Worm (Caenorhabditis elegans) whole organism, mixed stage, embryonic: ENCODE data around the gene srx-33.

Source experiments
- ces-1 ChIP-seq: fragments of 150-350 bp; optimal IDR thresholded peaks from 2 replicates; lab custom pipeline; 2014; ENCODE audit warnings: missing biosample characterization, missing genetic modification reagents, missing genetic modification characterization
- elt-1 ChIP-seq: sonication (generic microtip); optimal IDR thresholded peaks from 2 replicates; lab custom pipeline; 2017; ENCODE audit warnings: missing genetic modification characterization, mild to moderate bottlenecking, missing compliant biosample characterization, antibody characterized with exemption, moderate library complexity, borderline replicate concordance; ENCODE audit not compliant: insufficient read depth
- ham-2 ChIP-seq: fragments of 200-800 bp; sonication (Bioruptor generic); optimal IDR thresholded peaks from 2 replicates; lab custom pipeline; 2018; ENCODE audit warnings: mild to moderate bottlenecking, missing genetic modification characterization, missing compliant biosample characterization
- lin-13 ChIP-seq: fragments of 150-350 bp; optimal IDR thresholded peaks from 2 replicates; lab custom pipeline; 2014; ENCODE audit warnings: missing biosample characterization, missing genetic modification characterization
- lsy-2 ChIP-seq: fragments of 150-350 bp; optimal IDR thresholded peaks from 2 replicates; lab custom pipeline; 2014; ENCODE audit warnings: missing biosample characterization, missing genetic modification characterization
- pha-4 ChIP-seq: fragments of 150-350 bp; optimal IDR thresholded peaks from 2 replicates; lab custom pipeline; 2018; ENCODE audit warnings: missing biosample characterization, missing genetic modification reagents, missing genetic modification characterization
- tbx-8 ChIP-seq: fragments of 200-800 bp; sonication (Bioruptor generic); optimal IDR thresholded peaks from 2 replicates; lab custom pipeline; 2018; ENCODE audit warnings: mild to moderate bottlenecking, missing genetic modification characterization, moderate library complexity, missing compliant biosample characterization
- unc-39 ChIP-seq: fragments of 150-350 bp; optimal IDR thresholded peaks from 2 replicates; lab custom pipeline; 2014; ENCODE audit warnings: missing biosample characterization, missing genetic modification characterization

- TF ChIP-seq pha-4 (tag; lab: Kevin White, UChicago) (no peak), ham-2 (GFP tag; lab: Kevin White, UChicago) (no peak), elt-1 (tag; lab: Kevin White, UChicago) (no peak), lin-13 (tag; lab: Kevin White, UChicago) (no peak), unc-39 (tag; lab: Kevin White, UChicago) (no peak), ces-1 (no peak), lsy-2 (tag; lab: Kevin White, UChicago) (no peak), tbx-8 (no peak)
Observed at ce11 chrV:7129460-7129859, 10.8 kb upstream of the srx-33 start, which contains the start of gene T01C4.8.
